Fruit fly (Drosophila melanogaster) whole organism, wandering third instar larva: Measurements from ENCODE around the gene Ance-3.

Experiments used
- CG32264 ChIP-seq: fragments of 200-800 bp; sonication (Bioruptor generic); optimal IDR thresholded peaks from 2 replicates; lab custom pipeline; 2016; ENCODE audit warnings: missing biosample characterization, missing genetic modification characterization
- brk ChIP-seq: fragments of 200-800 bp; sonication (Bioruptor generic); optimal IDR thresholded peaks from 2 replicates; lab custom pipeline; 2016; ENCODE audit warnings: missing biosample characterization, mild to moderate bottlenecking, missing genetic modification characterization

- TF ChIP-seq brk (GFP tag; lab: Kevin White, UChicago) (no peak), CG32264 (no peak)
Observed at dm6 chr2L:13934542-13935065, 20.1 kb downstream of the Ance-3 start, which contains the start of gene Vajk2.
